Fruit fly (Drosophila melanogaster) whole organism, embryonic: ENCODE results near the gene Miga.
A peak's percentile ranks its signal among the peaks of the same experiment; 100 is the strongest.

Experiments
- Antp ChIP-seq: fragments of 200-800 bp; sonication (Bioruptor generic); optimal IDR thresholded peaks from 3 replicates; lab custom pipeline; 2016; ENCODE audit warnings: missing biosample characterization, missing genetic modification characterization
- B-H1 ChIP-seq: fragments of 200-800 bp; sonication (Bioruptor generic); IDR thresholded peaks from 3 replicates; pipeline ENCODE4 v1.3.6; 2022; ENCODE audit warnings: missing biosample characterization, missing genetic modification characterization
- CG11093 ChIP-seq: fragments of 200-800 bp; sonication (Bioruptor generic); IDR thresholded peaks from 3 replicates; pipeline ENCODE4 v1.3.6; 2022; ENCODE audit warnings: missing biosample characterization, missing genetic modification characterization
- CG11398 ChIP-seq: fragments of 200-800 bp; sonication (Bioruptor generic); optimal IDR thresholded peaks from 2 replicates; lab custom pipeline; 2016; ENCODE audit warnings: missing biosample characterization, missing genetic modification characterization
- CG11456 ChIP-seq: fragments of 200-800 bp; sonication (Bioruptor generic); IDR thresholded peaks from 3 replicates; pipeline ENCODE4 v1.3.6; 2022; ENCODE audit warnings: missing biosample characterization, missing genetic modification characterization
- CG11504 ChIP-seq: fragments of 200-800 bp; sonication (Bioruptor generic); optimal IDR thresholded peaks from 3 replicates; lab custom pipeline; 2019; ENCODE audit warnings: missing biosample characterization, mild to moderate bottlenecking, missing genetic modification characterization, moderate library complexity
- CG11696 ChIP-seq: fragments of 200-800 bp; sonication (Bioruptor generic); IDR thresholded peaks from 2 replicates; pipeline ENCODE4 v1.3.6; 2022; ENCODE audit warnings: missing biosample characterization, missing genetic modification characterization
- CG15696 ChIP-seq: fragments of 200-800 bp; sonication (Bioruptor generic); optimal IDR thresholded peaks from 2 replicates; lab custom pipeline; 2019; ENCODE audit warnings: missing biosample characterization, mild to moderate bottlenecking, missing genetic modification characterization, moderate library complexity
- CG1602 ChIP-seq: fragments of 200-800 bp; sonication (Bioruptor generic); optimal IDR thresholded peaks from 3 replicates; lab custom pipeline; 2016; ENCODE audit warnings: missing biosample characterization, missing genetic modification characterization
- CG17328 ChIP-seq: fragments of 200-800 bp; sonication (Bioruptor generic); IDR thresholded peaks from 2 replicates; pipeline ENCODE4 v1.3.6; 2022; ENCODE audit warnings: missing biosample characterization, missing genetic modification characterization
- CG17359 ChIP-seq: fragments of 200-800 bp; sonication (Bioruptor generic); optimal IDR thresholded peaks from 3 replicates; lab custom pipeline; 2018; ENCODE audit warnings: missing biosample characterization, mild to moderate bottlenecking, missing genetic modification characterization, moderate library complexity
- CG17568 ChIP-seq: fragments of 200-800 bp; sonication (Bioruptor generic); optimal IDR thresholded peaks from 2 replicates; lab custom pipeline; 2018; ENCODE audit warnings: missing biosample characterization, mild to moderate bottlenecking, missing genetic modification characterization, moderate library complexity
- CG17829 ChIP-seq: fragments of 200-800 bp; optimal IDR thresholded peaks from 2 replicates; lab custom pipeline; 2019; ENCODE audit warnings: missing biosample characterization, mild to moderate bottlenecking, missing genetic modification characterization, moderate library complexity
- CG18011 ChIP-seq: fragments of 200-800 bp; sonication (Bioruptor generic); optimal IDR thresholded peaks from 2 replicates; lab custom pipeline; 2017; ENCODE audit warnings: missing biosample characterization, missing genetic modification characterization, mild to moderate bottlenecking, moderate library complexity, missing genotype
- CG1832 ChIP-seq: fragments of 200-800 bp; sonication (Bioruptor generic); optimal IDR thresholded peaks from 2 replicates; lab custom pipeline; 2017; ENCODE audit warnings: missing biosample characterization, mild to moderate bottlenecking, missing genetic modification characterization, inconsistent platforms
- CG18476 ChIP-seq: fragments of 200-800 bp; sonication (Bioruptor generic); optimal IDR thresholded peaks from 2 replicates; lab custom pipeline; 2016; ENCODE audit warnings: missing biosample characterization, mild to moderate bottlenecking, missing genetic modification characterization
- CG2202 ChIP-seq: fragments of 200-800 bp; sonication (Bioruptor generic); optimal IDR thresholded peaks from 2 replicates; lab custom pipeline; 2018; ENCODE audit warnings: missing biosample characterization, mild to moderate bottlenecking, missing genetic modification characterization
- CG30431 ChIP-seq: fragments of 200-800 bp; sonication (Bioruptor generic); optimal IDR thresholded peaks from 2 replicates; lab custom pipeline; 2017; ENCODE audit warnings: missing biosample characterization, missing genetic modification characterization
- CG3163 ChIP-seq: fragments of 200-800 bp; sonication (Bioruptor generic); optimal IDR thresholded peaks from 3 replicates; lab custom pipeline; 2016; ENCODE audit warnings: missing biosample characterization, missing genetic modification characterization
- CG32772 ChIP-seq: fragments of 200-800 bp; sonication (Bioruptor generic); IDR thresholded peaks from 2 replicates; pipeline ENCODE4 v1.3.6; 2022; ENCODE audit warnings: missing biosample characterization, missing genetic modification characterization
- CG7745 ChIP-seq: fragments of 200-800 bp; sonication (Bioruptor generic); optimal IDR thresholded peaks from 2 replicates; lab custom pipeline; 2018; ENCODE audit warnings: missing biosample characterization, mild to moderate bottlenecking, missing genetic modification characterization, moderate library complexity
- CG7963 ChIP-seq: fragments of 200-800 bp; sonication (Bioruptor generic); IDR thresholded peaks from 3 replicates; pipeline ENCODE4 v1.3.6; 2022; ENCODE audit warnings: missing biosample characterization, missing genetic modification characterization; ENCODE audit not compliant: partially characterized antibody
- CG7987 ChIP-seq: fragments of 200-800 bp; sonication (Bioruptor generic); optimal IDR thresholded peaks from 2 replicates; lab custom pipeline; 2018; ENCODE audit warnings: missing biosample characterization, mild to moderate bottlenecking, missing genetic modification characterization, moderate library complexity
- Dll ChIP-seq: fragments of 200-800 bp; sonication (Bioruptor generic); IDR thresholded peaks from 4 replicates; pipeline ENCODE4 v1.3.6; 2022; ENCODE audit warnings: missing biosample characterization, missing genetic modification characterization; ENCODE audit not compliant: partially characterized antibody
- Doc2 ChIP-seq: fragments of 200-800 bp; sonication (Bioruptor generic); IDR thresholded peaks from 2 replicates; pipeline ENCODE4 v1.3.6; 2022; ENCODE audit warnings: missing biosample characterization, missing genetic modification characterization
- Dp ChIP-seq: fragments of 200-800 bp; sonication (Bioruptor generic); optimal IDR thresholded peaks from 2 replicates; lab custom pipeline; 2018; ENCODE audit warnings: missing biosample characterization, mild to moderate bottlenecking, missing genetic modification characterization, moderate library complexity
- ERR ChIP-seq: fragments of 200-800 bp; sonication (Bioruptor generic); optimal IDR thresholded peaks from 2 replicates; lab custom pipeline; 2016; ENCODE audit warnings: missing biosample characterization, missing genetic modification characterization
- Hand ChIP-seq: fragments of 200-800 bp; sonication (Bioruptor generic); optimal IDR thresholded peaks from 2 replicates; lab custom pipeline; 2017; ENCODE audit warnings: mild to moderate bottlenecking, missing biosample characterization, missing genetic modification reagents, missing genetic modification characterization
- Hey ChIP-seq: fragments of 200-800 bp; sonication (Bioruptor generic); optimal IDR thresholded peaks from 3 replicates; lab custom pipeline; 2018; ENCODE audit warnings: missing biosample characterization, mild to moderate bottlenecking, missing genetic modification characterization
- Nf-YA ChIP-seq: fragments of 200-800 bp; sonication (Bioruptor generic); IDR thresholded peaks from 2 replicates; pipeline ENCODE4 v1.3.6; 2022; ENCODE audit warnings: missing biosample characterization, missing genetic modification characterization
- NfI ChIP-seq: fragments of 200-800 bp; sonication (Bioruptor generic); optimal IDR thresholded peaks from 3 replicates; lab custom pipeline; 2018; ENCODE audit warnings: missing biosample characterization, mild to moderate bottlenecking, missing genetic modification characterization, moderate library complexity
- Rfx ChIP-seq: fragments of 200-800 bp; sonication (Bioruptor generic); IDR thresholded peaks from 2 replicates; pipeline ENCODE4 v1.3.6; 2022; ENCODE audit warnings: missing biosample characterization, missing genetic modification characterization
- Spps ChIP-seq: fragments of 200-800 bp; sonication (Bioruptor generic); optimal IDR thresholded peaks from 2 replicates; lab custom pipeline; 2018; ENCODE audit warnings: missing biosample characterization, mild to moderate bottlenecking, missing genetic modification characterization
- Trl ChIP-seq, 3 experiments: fragments of >200 bp in 2 of 3; fragments of 200-800 bp in 1 of 3; sonication (Bioruptor generic) in 1 of 3; optimal IDR thresholded peaks; 2 replicates in 1 of 3; 3 replicates in 2 of 3; lab custom pipeline; 2016 to 2017; ENCODE audit warnings: missing biosample characterization in 1 of 3, missing genetic modification characterization in 1 of 3
- az2 ChIP-seq: fragments of 200-800 bp; sonication (Bioruptor generic); optimal IDR thresholded peaks from 3 replicates; lab custom pipeline; 2016; ENCODE audit warnings: missing biosample characterization, missing genetic modification characterization
- bcd ChIP-seq: fragments of 200-800 bp; sonication (Bioruptor generic); optimal IDR thresholded peaks from 2 replicates; lab custom pipeline; 2017; ENCODE audit warnings: missing biosample characterization, mild to moderate bottlenecking, missing genetic modification characterization
- gfzf ChIP-seq: fragments of 200-800 bp; sonication (Bioruptor generic); optimal IDR thresholded peaks from 2 replicates; lab custom pipeline; 2016; ENCODE audit warnings: missing biosample characterization, mild to moderate bottlenecking, missing genetic modification characterization, moderate library complexity
- lab ChIP-seq: fragments of 200-800 bp; sonication (Bioruptor generic); optimal IDR thresholded peaks from 3 replicates; lab custom pipeline; 2017; ENCODE audit warnings: missing biosample characterization, missing genetic modification characterization, mild to moderate bottlenecking, moderate library complexity, missing genetic modification reagents
- lola ChIP-seq, 3 experiments: fragments of >200 bp in 2 of 3; fragments of 200-800 bp in 1 of 3; sonication (Bioruptor generic) in 1 of 3; optimal IDR thresholded peaks; 2 replicates each; lab custom pipeline; 2017 to 2019; ENCODE audit warnings: missing biosample characterization in 3 of 3, missing genetic modification characterization in 3 of 3, mild to moderate bottlenecking in 1 of 3, moderate library complexity in 1 of 3
- oc ChIP-seq: fragments of 200-800 bp; sonication (Bioruptor generic); optimal IDR thresholded peaks from 2 replicates; lab custom pipeline; 2018; ENCODE audit warnings: missing biosample characterization, mild to moderate bottlenecking, missing genetic modification characterization, moderate library complexity
- pho ChIP-seq: fragments of 200-800 bp; sonication (Bioruptor generic); optimal IDR thresholded peaks from 2 replicates; lab custom pipeline; 2016; ENCODE audit warnings: missing biosample characterization, missing genetic modification characterization
- phol ChIP-seq: fragments of 200-800 bp; sonication (Bioruptor generic); optimal IDR thresholded peaks from 3 replicates; lab custom pipeline; 2018; ENCODE audit warnings: missing biosample characterization, mild to moderate bottlenecking, missing genetic modification characterization, moderate library complexity
- pum ChIP-seq: fragments of 200-800 bp; sonication (Bioruptor generic); optimal IDR thresholded peaks from 2 replicates; lab custom pipeline; 2016; ENCODE audit warnings: missing biosample characterization, missing genetic modification characterization
- sd ChIP-seq: fragments of 200-800 bp; sonication (Bioruptor generic); optimal IDR thresholded peaks from 3 replicates; lab custom pipeline; 2018; ENCODE audit warnings: missing biosample characterization, mild to moderate bottlenecking, missing genetic modification characterization, moderate library complexity
- sens ChIP-seq: fragments of 200-800 bp; sonication (Bioruptor generic); peaks from one replicate; lab custom pipeline; 2016; ENCODE audit warnings: missing biosample characterization, missing genetic modification characterization
- stwl ChIP-seq: fragments of 200-800 bp; sonication (Bioruptor generic); optimal IDR thresholded peaks from 3 replicates; lab custom pipeline; 2018; ENCODE audit warnings: missing biosample characterization, mild to moderate bottlenecking, missing genetic modification characterization, moderate library complexity
- sug ChIP-seq: fragments of 200-800 bp; optimal IDR thresholded peaks from 2 replicates; lab custom pipeline; 2019; ENCODE audit warnings: missing biosample characterization, mild to moderate bottlenecking, missing genetic modification characterization, moderate library complexity
- tap ChIP-seq: fragments of 200-800 bp; optimal IDR thresholded peaks from 3 replicates; lab custom pipeline; 2019; ENCODE audit warnings: missing biosample characterization, mild to moderate bottlenecking, missing genetic modification characterization, moderate library complexity
- tll ChIP-seq, 2 experiments: fragments of 200-800 bp in 1 of 2; fragments of >200 bp in 1 of 2; sonication (Bioruptor generic) in 1 of 2; optimal IDR thresholded peaks; 2 replicates each; lab custom pipeline; 2017 to 2019; ENCODE audit warnings: missing biosample characterization in 2 of 2, missing genetic modification characterization in 2 of 2, mild to moderate bottlenecking in 1 of 2, moderate library complexity in 1 of 2
- wor ChIP-seq: fragments of 200-800 bp; sonication (Bioruptor generic); IDR thresholded peaks from 2 replicates; pipeline ENCODE4 v1.3.6; 2022; ENCODE audit warnings: missing biosample characterization, missing genetic modification characterization

Miga gene

dm6 chrX:8416956-8417355 lies 20.7 kb downstream of the Miga start (continued):
- no peak for TF ChIP-seq stwl
- no peak for TF ChIP-seq Doc2 (GFP tag; lab: Robert Waterston, UW)
- TF ChIP-seq lab (GFP tag; lab: Kevin White, UChicago) = no peak
- no peak for TF ChIP-seq CG18011 (GFP tag; lab: Kevin White, UChicago)
- TF ChIP-seq Nf-YA (GFP tag; lab: Robert Waterston, UW) = no peak
- TF ChIP-seq Hand (GFP tag; lab: Kevin White, UChicago) = no peak
- 0 out of 2 replicates have a peak, but pooled peaks have one; percentile 29 for TF ChIP-seq Rfx (GFP tag; lab: Robert Waterston, UW)
- TF ChIP-seq CG17359 (tag; lab: Kevin White, UChicago) = peak; percentile 38
- no peak for TF ChIP-seq CG17568
- TF ChIP-seq pum (GFP tag; lab: Kevin White, UChicago) = peak; percentile 27
- peak; percentile 44 for TF ChIP-seq CG11504 (tag; lab: Kevin White, UChicago)
- TF ChIP-seq gfzf (GFP tag; lab: Kevin White, UChicago) = no peak
- TF ChIP-seq Hey (tag; lab: Kevin White, UChicago) = no peak
- TF ChIP-seq Dll (GFP tag; lab: Robert Waterston, UW) = no peak
- TF ChIP-seq B-H1 (GFP tag; lab: Robert Waterston, UW) = no peak
- TF ChIP-seq oc = no peak
- no peak for TF ChIP-seq CG1602
- TF ChIP-seq CG7963 (GFP tag; lab: Robert Waterston, UW) = no peak
- no peak for TF ChIP-seq bcd
- peak; percentile 23 for TF ChIP-seq phol (tag; lab: Kevin White, UChicago)
- TF ChIP-seq sd (tag; lab: Kevin White, UChicago) = no peak
- no peak for TF ChIP-seq CG18476 (GFP tag; lab: Kevin White, UChicago)
- no peak for TF ChIP-seq CG7745 (tag; lab: Kevin White, UChicago)
- TF ChIP-seq Trl (optimal IDR thresholded peaks at IDR 0.05; lab: Kevin White, UChicago) = no peak
- peak; percentile 46 for TF ChIP-seq Trl (GFP tag; optimal IDR thresholded peaks at IDR 0.05; lab: Kevin White, UChicago)
- TF ChIP-seq CG32772 (GFP tag; lab: Robert Waterston, UW) = 0 out of 2 replicates have a peak, but pooled peaks have one; percentile 20
- no peak for TF ChIP-seq CG3163 (GFP tag; lab: Kevin White, UChicago)
- TF ChIP-seq lola (GFP tag; optimal IDR thresholded peaks at IDR 0.05; lab: Kevin White, UChicago) = no peak
- TF ChIP-seq CG1832 (GFP tag; lab: Kevin White, UChicago) = no peak
- no peak for TF ChIP-seq CG11398 (GFP tag; lab: Kevin White, UChicago)
- peak; percentile 64 for TF ChIP-seq CG11696 (GFP tag; lab: Robert Waterston, UW)
- no peak for TF ChIP-seq tap (tag; lab: Kevin White, UChicago)
- TF ChIP-seq CG17328 = no peak
- TF ChIP-seq Antp (GFP tag; lab: Kevin White, UChicago) = peak; percentile 47
- TF ChIP-seq CG7987 (GFP tag; lab: Kevin White, UChicago) = no peak
- TF ChIP-seq CG2202 (tag; lab: Kevin White, UChicago) = no peak
- TF ChIP-seq az2 (GFP tag; lab: Kevin White, UChicago) = peak; percentile 18
- TF ChIP-seq Dp (GFP tag; lab: Kevin White, UChicago) = no peak
- TF ChIP-seq CG30431 (GFP tag; lab: Kevin White, UChicago) = no peak
- no peak for TF ChIP-seq pho (GFP tag; lab: Kevin White, UChicago)
- peak; percentile 94 for TF ChIP-seq sens (GFP tag; lab: Kevin White, UChicago)
- TF ChIP-seq CG11093 (GFP tag; lab: Robert Waterston, UW) = no peak
- no peak for TF ChIP-seq ERR (GFP tag; lab: Kevin White, UChicago)
- no peak for TF ChIP-seq CG15696 (tag; lab: Kevin White, UChicago)
- no peak for TF ChIP-seq CG17829 (tag; lab: Kevin White, UChicago)
- TF ChIP-seq sug = no peak
- TF ChIP-seq tll (GFP tag; optimal IDR thresholded peaks at IDR 0.05; lab: Kevin White, UChicago) = no peak
- TF ChIP-seq NfI = no peak
- no peak for TF ChIP-seq CG11456 (GFP tag; lab: Robert Waterston, UW)
- no peak for TF ChIP-seq Spps (tag; lab: Kevin White, UChicago)
- TF ChIP-seq wor (GFP tag; lab: Robert Waterston, UW) = no peak
